Fruit fly (Drosophila melanogaster) whole organism, embryonic: ENCODE data around the gene Cyp303a1.

Experiments
- Bdp1 ChIP-seq: fragments of 200-800 bp; sonication (Bioruptor generic); optimal IDR thresholded peaks from 3 replicates; lab custom pipeline; 2016; ENCODE audit warnings: missing biosample characterization, missing genetic modification characterization
- CG12104 ChIP-seq: fragments of 200-800 bp; sonication (Bioruptor generic); optimal IDR thresholded peaks from 3 replicates; lab custom pipeline; 2016; ENCODE audit warnings: missing biosample characterization, missing genetic modification characterization
- CG12391 ChIP-seq: fragments of 200-800 bp; sonication (Bioruptor generic); optimal IDR thresholded peaks from 3 replicates; lab custom pipeline; 2018; ENCODE audit warnings: missing biosample characterization, mild to moderate bottlenecking, missing genetic modification characterization, moderate library complexity
- CG12769 ChIP-seq: fragments of 200-800 bp; sonication (Bioruptor generic); optimal IDR thresholded peaks from 2 replicates; lab custom pipeline; 2019; ENCODE audit warnings: missing biosample characterization, mild to moderate bottlenecking, missing genetic modification characterization, moderate library complexity
- CG12942 ChIP-seq: fragments of 200-800 bp; sonication (Bioruptor generic); optimal IDR thresholded peaks from 3 replicates; lab custom pipeline; 2016; ENCODE audit warnings: missing biosample characterization, missing genetic modification characterization
- CG13287 ChIP-seq: fragments of 200-800 bp; sonication (Bioruptor generic); IDR thresholded peaks from 2 replicates; pipeline ENCODE4 v1.3.6; 2022; ENCODE audit warnings: missing biosample characterization, missing genetic modification characterization; ENCODE audit not compliant: partially characterized antibody
- CG13894 ChIP-seq: fragments of 200-800 bp; sonication (Bioruptor generic); optimal IDR thresholded peaks from 3 replicates; lab custom pipeline; 2018; ENCODE audit warnings: missing biosample characterization, mild to moderate bottlenecking, missing genetic modification characterization, moderate library complexity
- CG14014 ChIP-seq: fragments of 200-800 bp; sonication (Bioruptor generic); IDR thresholded peaks from 2 replicates; pipeline ENCODE4 v1.3.6; 2022; ENCODE audit warnings: missing biosample characterization, missing genetic modification characterization
- CG14710 ChIP-seq: fragments of 200-800 bp; sonication (Bioruptor generic); optimal IDR thresholded peaks from 3 replicates; lab custom pipeline; 2019; ENCODE audit warnings: missing biosample characterization, mild to moderate bottlenecking, missing genetic modification characterization, moderate library complexity
- CG1603 ChIP-seq: fragments of 200-800 bp; sonication (Bioruptor generic); optimal IDR thresholded peaks from 2 replicates; lab custom pipeline; 2019; ENCODE audit warnings: missing biosample characterization, mild to moderate bottlenecking, missing genetic modification characterization, moderate library complexity
- CG1647 ChIP-seq: fragments of 200-800 bp; sonication (Bioruptor generic); optimal IDR thresholded peaks from 3 replicates; lab custom pipeline; 2016; ENCODE audit warnings: missing biosample characterization, missing genetic modification characterization
- CG1792 ChIP-seq: fragments of 200-800 bp; sonication (Bioruptor generic); optimal IDR thresholded peaks from 2 replicates; lab custom pipeline; 2016; ENCODE audit warnings: missing biosample characterization, missing genetic modification characterization
- CG2116 ChIP-seq: fragments of 200-800 bp; sonication (Bioruptor generic); optimal IDR thresholded peaks from 3 replicates; lab custom pipeline; 2018; ENCODE audit warnings: missing biosample characterization, mild to moderate bottlenecking, missing genetic modification characterization
- CG2199 ChIP-seq: fragments of 200-800 bp; sonication (Bioruptor generic); IDR thresholded peaks from 3 replicates; pipeline ENCODE4 v1.3.6; 2022; ENCODE audit warnings: missing biosample characterization, missing genetic modification characterization
- CG2678 ChIP-seq: fragments of 200-800 bp; sonication (Bioruptor generic); optimal IDR thresholded peaks from 3 replicates; lab custom pipeline; 2019; ENCODE audit warnings: missing biosample characterization, mild to moderate bottlenecking, missing genetic modification characterization, moderate library complexity
- CG2712 ChIP-seq: fragments of 200-800 bp; optimal IDR thresholded peaks from 3 replicates; lab custom pipeline; 2019; ENCODE audit warnings: missing biosample characterization, mild to moderate bottlenecking, missing genetic modification characterization, moderate library complexity
- CG33557 ChIP-seq: fragments of 200-800 bp; sonication (Bioruptor generic); optimal IDR thresholded peaks from 2 replicates; lab custom pipeline; 2019; ENCODE audit warnings: missing biosample characterization, mild to moderate bottlenecking, missing genetic modification characterization, moderate library complexity
- CG3847 ChIP-seq: fragments of 200-800 bp; sonication (Bioruptor generic); IDR thresholded peaks from 2 replicates; pipeline ENCODE4 v1.3.6; 2022; ENCODE audit warnings: missing biosample characterization, missing genetic modification characterization
- CG6254 ChIP-seq: fragments of 200-800 bp; sonication (Bioruptor generic); optimal IDR thresholded peaks from 3 replicates; lab custom pipeline; 2017; ENCODE audit warnings: mild to moderate bottlenecking, missing biosample characterization, missing genetic modification reagents, missing genetic modification characterization
- CG7271 ChIP-seq: fragments of 200-800 bp; sonication (Bioruptor generic); optimal IDR thresholded peaks from 2 replicates; lab custom pipeline; 2018; ENCODE audit warnings: missing biosample characterization, mild to moderate bottlenecking, missing genetic modification characterization, moderate library complexity
- Dip3 ChIP-seq: fragments of 200-800 bp; sonication (Bioruptor generic); optimal IDR thresholded peaks from 3 replicates; lab custom pipeline; 2016; ENCODE audit warnings: missing biosample characterization, missing genetic modification characterization
- HLHmδ ChIP-seq: fragments of 200-800 bp; sonication (Bioruptor generic); optimal IDR thresholded peaks from 2 replicates; lab custom pipeline; 2018; ENCODE audit warnings: missing biosample characterization, mild to moderate bottlenecking, missing genetic modification characterization, moderate library complexity
- Hand ChIP-seq: fragments of 200-800 bp; sonication (Bioruptor generic); optimal IDR thresholded peaks from 2 replicates; lab custom pipeline; 2017; ENCODE audit warnings: mild to moderate bottlenecking, missing biosample characterization, missing genetic modification reagents, missing genetic modification characterization
- HmgD ChIP-seq: fragments of 200-800 bp; sonication (Bioruptor generic); optimal IDR thresholded peaks from 3 replicates; lab custom pipeline; 2016; ENCODE audit warnings: missing biosample characterization, missing genetic modification characterization
- HmgZ ChIP-seq: fragments of 200-800 bp; sonication (Bioruptor generic); optimal IDR thresholded peaks from 2 replicates; lab custom pipeline; 2018; ENCODE audit warnings: missing biosample characterization, mild to moderate bottlenecking, missing genetic modification characterization
- Lim3 ChIP-seq: fragments of 200-800 bp; sonication (Bioruptor generic); IDR thresholded peaks from 2 replicates; pipeline ENCODE4 v1.3.6; 2022; ENCODE audit warnings: missing biosample characterization, missing genetic modification characterization
- Neu2 ChIP-seq: fragments of 200-800 bp; sonication (Bioruptor generic); optimal IDR thresholded peaks from 3 replicates; lab custom pipeline; 2016; ENCODE audit warnings: missing biosample characterization, missing genetic modification characterization, borderline replicate concordance
- Oaz ChIP-seq: fragments of 200-800 bp; sonication (Bioruptor generic); IDR thresholded peaks from 2 replicates; pipeline ENCODE4 v1.3.6; 2022; ENCODE audit warnings: missing biosample characterization, missing genetic modification characterization
- Rx ChIP-seq: fragments of 200-800 bp; sonication (Bioruptor generic); IDR thresholded peaks from 2 replicates; pipeline ENCODE4 v1.3.6; 2022; ENCODE audit warnings: missing biosample characterization, missing genetic modification characterization
- Six4 ChIP-seq: fragments of 200-800 bp; sonication (Bioruptor generic); optimal IDR thresholded peaks from 2 replicates; lab custom pipeline; 2016; ENCODE audit warnings: missing biosample characterization, missing genetic modification characterization
- TFAM ChIP-seq: fragments of 200-800 bp; sonication (Bioruptor generic); optimal IDR thresholded peaks from 2 replicates; lab custom pipeline; 2017; ENCODE audit warnings: missing biosample characterization, missing genetic modification characterization, inconsistent platforms
- Taf1 ChIP-seq: fragments of 200-800 bp; sonication (Bioruptor generic); IDR thresholded peaks from 2 replicates; pipeline ENCODE4 v1.3.6; 2022; ENCODE audit warnings: missing biosample characterization, missing genetic modification characterization
- bowl ChIP-seq: fragments of 200-800 bp; sonication (Bioruptor generic); IDR thresholded peaks from 2 replicates; pipeline ENCODE4 v1.3.6; 2022; ENCODE audit warnings: missing biosample characterization, missing genetic modification characterization
- dan ChIP-seq: fragments of 200-800 bp; sonication (Bioruptor generic); IDR thresholded peaks from 2 replicates; pipeline ENCODE4 v1.3.6; 2022; ENCODE audit warnings: missing biosample characterization, missing genetic modification characterization
- dimm ChIP-seq: fragments of 200-800 bp; sonication (Bioruptor generic); IDR thresholded peaks from 2 replicates; pipeline ENCODE4 v1.3.6; 2022; ENCODE audit warnings: missing biosample characterization, missing genetic modification characterization
- dpn ChIP-seq, 2 experiments: fragments of 200-800 bp; sonication (Bioruptor generic); optimal IDR thresholded peaks; 3 replicates each; lab custom pipeline; 2016; ENCODE audit warnings: missing biosample characterization in 2 of 2, missing genetic modification characterization in 2 of 2
- eve ChIP-seq, 2 experiments: fragments of >200 bp; optimal IDR thresholded peaks; 2 replicates each; lab custom pipeline; 2017; ENCODE audit warnings: missing biosample characterization in 2 of 2, missing genetic modification characterization in 2 of 2
- ewg ChIP-seq: fragments of 200-800 bp; sonication (Bioruptor generic); optimal IDR thresholded peaks from 3 replicates; lab custom pipeline; 2017; ENCODE audit warnings: mild to moderate bottlenecking, missing biosample characterization, missing genetic modification reagents, missing genetic modification characterization
- exex ChIP-seq: fragments of 200-800 bp; sonication (Bioruptor generic); optimal IDR thresholded peaks from 4 replicates; lab custom pipeline; 2018; ENCODE audit warnings: missing biosample characterization, mild to moderate bottlenecking, missing genetic modification characterization, moderate library complexity
- eyg ChIP-seq: fragments of 200-800 bp; sonication (Bioruptor generic); optimal IDR thresholded peaks from 3 replicates; lab custom pipeline; 2016; ENCODE audit warnings: missing biosample characterization, missing genetic modification characterization
- ham ChIP-seq: fragments of 200-800 bp; sonication (Bioruptor generic); IDR thresholded peaks from 2 replicates; pipeline ENCODE4 v1.3.6; 2022; ENCODE audit warnings: missing biosample characterization, missing genetic modification characterization
- hkb ChIP-seq, 2 experiments: fragments of 200-800 bp in 1 of 2; fragments of >200 bp in 1 of 2; sonication (Bioruptor generic) in 1 of 2; IDR thresholded peaks in 1 of 2; optimal IDR thresholded peaks in 1 of 2; 2 replicates each; pipeline versions ENCODE4 v1.3.6 to Lab custom; 2017 to 2022; ENCODE audit warnings: missing biosample characterization in 1 of 2, missing genetic modification characterization in 1 of 2
- ken ChIP-seq: fragments of 200-800 bp; sonication (Bioruptor generic); IDR thresholded peaks from 3 replicates; pipeline ENCODE4 v1.3.6; 2022; ENCODE audit warnings: missing biosample characterization, missing genetic modification characterization
- lmd ChIP-seq: fragments of 200-800 bp; sonication (Bioruptor generic); IDR thresholded peaks from 2 replicates; pipeline ENCODE4 v1.3.6; 2022; ENCODE audit warnings: missing biosample characterization, missing genetic modification characterization
- nerfin-2 ChIP-seq: fragments of 200-800 bp; sonication (Bioruptor generic); IDR thresholded peaks from 2 replicates; pipeline ENCODE4 v1.3.6; 2022; ENCODE audit warnings: missing biosample characterization, missing genetic modification characterization; ENCODE audit not compliant: partially characterized antibody
- oc ChIP-seq: fragments of 200-800 bp; sonication (Bioruptor generic); optimal IDR thresholded peaks from 2 replicates; lab custom pipeline; 2018; ENCODE audit warnings: missing biosample characterization, mild to moderate bottlenecking, missing genetic modification characterization, moderate library complexity
- pho ChIP-seq: fragments of 200-800 bp; sonication (Bioruptor generic); optimal IDR thresholded peaks from 2 replicates; lab custom pipeline; 2016; ENCODE audit warnings: missing biosample characterization, missing genetic modification characterization
- ro ChIP-seq: fragments of 200-800 bp; sonication (Bioruptor generic); IDR thresholded peaks from 2 replicates; pipeline ENCODE4 v1.3.6; 2022; ENCODE audit warnings: missing biosample characterization, missing genetic modification characterization
- seq ChIP-seq: fragments of 200-800 bp; sonication (Bioruptor generic); IDR thresholded peaks from 2 replicates; pipeline ENCODE4 v1.3.6; 2022; ENCODE audit warnings: missing biosample characterization, missing genetic modification characterization
- toy ChIP-seq: fragments of 200-800 bp; sonication (Bioruptor generic); IDR thresholded peaks from 2 replicates; pipeline ENCODE4 v1.3.6; 2022; ENCODE audit warnings: missing biosample characterization, missing genetic modification characterization
- zfh1 ChIP-seq: fragments of 200-800 bp; sonication (Bioruptor generic); IDR thresholded peaks from 3 replicates; pipeline ENCODE4 v1.3.6; 2022; ENCODE audit warnings: missing biosample characterization, missing genetic modification characterization

The Cyp303a1 gene

DNA sequence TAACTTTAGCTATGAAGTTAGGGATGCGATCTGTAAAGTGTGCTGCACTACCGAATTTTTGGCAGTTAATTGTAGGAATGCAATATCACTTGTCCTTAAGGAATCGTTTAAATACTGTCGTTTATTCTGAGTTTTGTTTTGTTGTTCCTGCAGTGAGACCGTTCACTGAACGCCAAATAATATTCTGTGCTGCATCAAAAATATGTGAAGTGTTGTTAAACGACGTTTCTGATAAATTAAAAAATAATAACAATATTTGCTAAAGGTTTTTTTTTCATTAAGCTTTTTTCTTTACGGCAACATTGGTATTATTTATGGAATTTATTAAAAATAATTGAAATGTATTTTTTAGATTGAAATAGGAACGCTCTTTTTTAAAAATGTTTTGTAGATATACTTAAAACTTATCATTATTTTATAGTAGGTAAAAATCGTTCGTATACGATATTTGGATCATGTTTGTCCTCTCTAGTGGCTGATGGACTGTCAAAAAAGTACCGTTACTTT, 8.8 kb downstream of the Cyp303a1 start, which contains the start of gene GMF (continued):
- TF ChIP-seq bowl (no peak), Oaz (no peak), ham (GFP tag; lab: Robert Waterston, UW) (no peak), Hand (GFP tag; lab: Kevin White, UChicago) (no peak), eyg (no peak), CG14710 (peak; percentile 86), CG33557 (GFP tag; lab: Kevin White, UChicago) (peak; percentile 37), CG7271 (tag; lab: Kevin White, UChicago) (peak; percentile 58), ewg (GFP tag; lab: Kevin White, UChicago) (no peak), Rx (GFP tag; lab: Robert Waterston, UW) (no peak), eve (GFP tag; optimal IDR thresholded peaks at IDR 0.05; lab: Kevin White, UChicago) (no peak), CG1603 (no peak), CG12942 (GFP tag; lab: Kevin White, UChicago) (no peak), oc (tag; lab: Kevin White, UChicago) (no peak), Dip3 (no peak), Neu2 (GFP tag; lab: Kevin White, UChicago) (no peak), CG12769 (tag; lab: Kevin White, UChicago) (no peak), ken (GFP tag; lab: Robert Waterston, UW) (no peak), dpn (GFP tag; optimal IDR thresholded peaks at IDR 0.05; lab: Kevin White, UChicago) (peak; percentile 9 to 27), CG2199 (GFP tag; lab: Robert Waterston, UW) (no peak), CG2678 (tag; lab: Kevin White, UChicago) (peak; percentile 69), HLHmδ (GFP tag; lab: Kevin White, UChicago) (no peak), CG1647 (GFP tag; lab: Kevin White, UChicago) (no peak), CG12391 (tag; lab: Kevin White, UChicago) (peak; percentile 78), CG12104 (GFP tag; lab: Kevin White, UChicago) (no peak), CG3847 (no peak), ro (no peak), nerfin-2 (GFP tag; lab: Robert Waterston, UW) (no peak), CG6254 (GFP tag; lab: Kevin White, UChicago) (no peak), lmd (no peak), exex (tag; lab: Kevin White, UChicago) (peak; percentile 41), dan (GFP tag; lab: Robert Waterston, UW) (no peak), toy (GFP tag; lab: Robert Waterston, UW) (no peak), zfh1 (no peak), Six4 (peak; percentile 6), Taf1 (no peak), CG13287 (GFP tag; lab: Robert Waterston, UW) (0 out of 2 replicates have a peak, but pooled peaks have one; percentile 25), hkb (optimal IDR thresholded peaks at IDR 0.05; lab: Kevin White, UChicago) (no peak), hkb (GFP tag; IDR thresholded peaks at IDR 0.05; lab: Robert Waterston, UW) (no peak), Bdp1 (GFP tag; lab: Kevin White, UChicago) (no peak), CG13894 (no peak), CG2712 (tag; lab: Kevin White, UChicago) (peak; percentile 68), CG1792 (GFP tag; lab: Kevin White, UChicago) (no peak), Lim3 (no peak), pho (GFP tag; lab: Kevin White, UChicago) (peak; percentile 12), HmgD (GFP tag; lab: Kevin White, UChicago) (no peak), TFAM (GFP tag; lab: Kevin White, UChicago) (no peak), seq (GFP tag; lab: Robert Waterston, UW) (no peak), CG14014 (GFP tag; lab: Robert Waterston, UW) (no peak), HmgZ (tag; lab: Kevin White, UChicago) (no peak), CG2116 (GFP tag; lab: Kevin White, UChicago) (peak; percentile 62), dimm (GFP tag; lab: Robert Waterston, UW) (no peak)
